Worm (Caenorhabditis elegans) whole organism, L2 larva: ENCODE data around the gene clec-78.

Experiments
- C34F6.9 ChIP-seq: fragments of 150-350 bp; optimal IDR thresholded peaks from 2 replicates; lab custom pipeline; 2014; ENCODE audit warnings: missing biosample characterization, missing genetic modification characterization
- R02D3.7 ChIP-seq: fragments of 150-350 bp; optimal IDR thresholded peaks from 2 replicates; lab custom pipeline; 2014; ENCODE audit warnings: missing biosample characterization, missing genetic modification characterization
- Y55F3AM.14 ChIP-seq: fragments of 200-800 bp; sonication (Bioruptor generic); optimal IDR thresholded peaks from 2 replicates; lab custom pipeline; 2018; ENCODE audit warnings: mild to moderate bottlenecking, missing genetic modification characterization, missing compliant biosample characterization
- ZK546.5 ChIP-seq: sonication (generic microtip); optimal IDR thresholded peaks from 2 replicates; lab custom pipeline; 2017; ENCODE audit warnings: missing biosample characterization, missing genetic modification characterization
- alr-1 ChIP-seq: fragments of 150-350 bp; optimal IDR thresholded peaks from 2 replicates; lab custom pipeline; 2014; ENCODE audit warnings: missing biosample characterization, missing genetic modification characterization
- aly-2 ChIP-seq: fragments of 150-350 bp; optimal IDR thresholded peaks from 2 replicates; lab custom pipeline; 2014; ENCODE audit warnings: missing biosample characterization, missing genetic modification characterization
- ama-1 ChIP-seq: fragments of 150-350 bp; optimal IDR thresholded peaks from 2 replicates; lab custom pipeline; 2018; ENCODE audit warnings: inconsistent platforms
- blmp-1 ChIP-seq: sonication (generic microtip); optimal IDR thresholded peaks from 2 replicates; lab custom pipeline; 2017; ENCODE audit warnings: missing genetic modification characterization, mild to moderate bottlenecking, missing compliant biosample characterization, antibody characterized with exemption, moderate library complexity; ENCODE audit not compliant: insufficient read depth
- ceh-16 ChIP-seq: fragments of 150-350 bp; optimal IDR thresholded peaks from 2 replicates; lab custom pipeline; 2014; ENCODE audit warnings: missing biosample characterization, missing genetic modification characterization
- ceh-82 ChIP-seq: fragments of 150-350 bp; optimal IDR thresholded peaks from 2 replicates; lab custom pipeline; 2014; ENCODE audit warnings: missing biosample characterization, missing genetic modification characterization
- crh-2 ChIP-seq: sonication (generic microtip); optimal IDR thresholded peaks from 2 replicates; lab custom pipeline; 2017; ENCODE audit warnings: missing biosample characterization, missing genetic modification characterization
- dmd-4 ChIP-seq: sonication (generic microtip); optimal IDR thresholded peaks from 2 replicates; lab custom pipeline; 2017; ENCODE audit warnings: missing biosample characterization, missing genetic modification characterization
- egl-27 ChIP-seq: sonication (generic microtip); optimal IDR thresholded peaks from 3 replicates; lab custom pipeline; 2017; ENCODE audit warnings: missing biosample characterization, missing genetic modification reagents, missing genetic modification characterization
- elt-1 ChIP-seq: fragments of 150-350 bp; optimal IDR thresholded peaks from 2 replicates; lab custom pipeline; 2014; ENCODE audit warnings: missing biosample characterization, missing genetic modification characterization
- elt-3 ChIP-seq: sonication (generic microtip); optimal IDR thresholded peaks from 2 replicates; lab custom pipeline; 2017; ENCODE audit warnings: missing biosample characterization, missing genetic modification characterization
- fos-1 ChIP-seq: fragments of 150-350 bp; optimal IDR thresholded peaks from 2 replicates; lab custom pipeline; 2014; ENCODE audit warnings: missing biosample characterization, missing genetic modification characterization
- gmeb-1 ChIP-seq: fragments of 150-350 bp; optimal IDR thresholded peaks from 2 replicates; lab custom pipeline; 2014; ENCODE audit warnings: missing biosample characterization, missing genetic modification characterization
- lin-11 ChIP-seq: fragments of 150-350 bp; sonication (generic microtip); optimal IDR thresholded peaks from 2 replicates; lab custom pipeline; 2014; ENCODE audit warnings: missing biosample characterization, missing genetic modification characterization, inconsistent platforms, mixed read lengths
- lin-13 ChIP-seq: fragments of 150-350 bp; optimal IDR thresholded peaks from 2 replicates; lab custom pipeline; 2014; ENCODE audit warnings: missing biosample characterization, missing genetic modification reagents, missing genetic modification characterization
- lin-39 ChIP-seq: fragments of 150-350 bp; optimal IDR thresholded peaks from 2 replicates; lab custom pipeline; 2014; ENCODE audit warnings: missing biosample characterization, missing genetic modification reagents, missing genetic modification characterization
- lsy-2 ChIP-seq, 2 experiments: fragments of 150-350 bp in 1 of 2; sonication (generic microtip) in 1 of 2; optimal IDR thresholded peaks; 2 replicates each; lab custom pipeline; 2014 to 2017; ENCODE audit warnings: missing biosample characterization in 2 of 2, missing genetic modification characterization in 2 of 2
- mab-5 ChIP-seq: fragments of 150-350 bp; optimal IDR thresholded peaks from 2 replicates; lab custom pipeline; 2014; ENCODE audit warnings: missing biosample characterization, missing genetic modification characterization
- mbf-1 ChIP-seq: sonication (generic microtip); optimal IDR thresholded peaks from 2 replicates; lab custom pipeline; 2017; ENCODE audit warnings: missing biosample characterization, missing genetic modification characterization
- mdl-1 ChIP-seq, 2 experiments: fragments of 150-350 bp in 1 of 2; sonication (generic microtip) in 1 of 2; optimal IDR thresholded peaks; 2 replicates each; lab custom pipeline; 2017; ENCODE audit warnings: missing biosample characterization in 2 of 2, missing genetic modification characterization in 2 of 2
- nhr-10 ChIP-seq: sonication (generic microtip); optimal IDR thresholded peaks from 2 replicates; lab custom pipeline; 2017; ENCODE audit warnings: missing biosample characterization, missing genetic modification characterization
- nhr-11 ChIP-seq: fragments of 150-350 bp; optimal IDR thresholded peaks from 2 replicates; lab custom pipeline; 2014; ENCODE audit warnings: missing biosample characterization, missing genetic modification characterization
- nhr-12 ChIP-seq: fragments of 150-350 bp; optimal IDR thresholded peaks from 2 replicates; lab custom pipeline; 2014; ENCODE audit warnings: missing biosample characterization, missing genetic modification characterization
- nhr-21 ChIP-seq: fragments of 150-350 bp; optimal IDR thresholded peaks from 2 replicates; lab custom pipeline; 2014; ENCODE audit warnings: missing biosample characterization, missing genetic modification characterization
- nhr-23 ChIP-seq: fragments of 150-350 bp; optimal IDR thresholded peaks from 2 replicates; lab custom pipeline; 2014; ENCODE audit warnings: missing biosample characterization, missing genetic modification reagents, missing genetic modification characterization
- nhr-237 ChIP-seq: fragments of 150-350 bp; optimal IDR thresholded peaks from 2 replicates; lab custom pipeline; 2014; ENCODE audit warnings: missing biosample characterization, missing genetic modification characterization
- nhr-25 ChIP-seq: fragments of 150-350 bp; sonication (generic microtip); optimal IDR thresholded peaks from 3 replicates; lab custom pipeline; 2014; ENCODE audit warnings: missing biosample characterization, missing genetic modification characterization
- nhr-6 ChIP-seq: fragments of 150-350 bp; optimal IDR thresholded peaks from 2 replicates; lab custom pipeline; 2014; ENCODE audit warnings: missing biosample characterization, missing genetic modification characterization
- nhr-77 ChIP-seq: fragments of 150-350 bp; optimal IDR thresholded peaks from 2 replicates; lab custom pipeline; 2014; ENCODE audit warnings: missing biosample characterization, missing genetic modification characterization
- sem-4 ChIP-seq: fragments of 150-350 bp; optimal IDR thresholded peaks from 2 replicates; lab custom pipeline; 2014; ENCODE audit warnings: missing biosample characterization, missing genetic modification reagents, missing genetic modification characterization
- skn-1 ChIP-seq: sonication (generic microtip); optimal IDR thresholded peaks from 2 replicates; lab custom pipeline; 2017; ENCODE audit warnings: missing biosample characterization, missing genetic modification characterization
- sma-3 ChIP-seq: sonication (generic microtip); optimal IDR thresholded peaks from 2 replicates; lab custom pipeline; 2016; ENCODE audit warnings: missing genetic modification reagents, missing genetic modification characterization, missing compliant biosample characterization
- sma-9 ChIP-seq, 2 experiments: fragments of 150-350 bp in 1 of 2; sonication (generic microtip) in 1 of 2; optimal IDR thresholded peaks; 2 replicates each; lab custom pipeline; 2014 to 2016; ENCODE audit warnings: missing genetic modification characterization in 2 of 2, mild to moderate bottlenecking in 1 of 2, missing biosample characterization in 1 of 2, missing compliant biosample characterization in 1 of 2, missing genetic modification reagents in 1 of 2, moderate library complexity in 1 of 2
- unc-39 ChIP-seq: fragments of 150-350 bp; optimal IDR thresholded peaks from 2 replicates; lab custom pipeline; 2014; ENCODE audit warnings: missing biosample characterization, missing genetic modification characterization
- unc-55 ChIP-seq: fragments of 150-350 bp; sonication (generic microtip); optimal IDR thresholded peaks from 3 replicates; lab custom pipeline; 2014; ENCODE audit warnings: missing biosample characterization, missing genetic modification reagents, missing genetic modification characterization
- unc-62 ChIP-seq: fragments of 150-350 bp; optimal IDR thresholded peaks from 2 replicates; lab custom pipeline; 2014; ENCODE audit warnings: missing biosample characterization, missing genetic modification reagents, missing genetic modification characterization
- zag-1 ChIP-seq: fragments of 150-350 bp; optimal IDR thresholded peaks from 2 replicates; lab custom pipeline; 2014; ENCODE audit warnings: missing biosample characterization, missing genetic modification characterization
- ztf-1 ChIP-seq: fragments of 200-800 bp; sonication (Bioruptor generic); conservative IDR thresholded peaks from 2 replicates; pipeline ENCODE4 v1.3.6; 2022; ENCODE audit warnings: missing genetic modification characterization, missing compliant biosample characterization
- ztf-11 ChIP-seq: sonication (generic microtip); optimal IDR thresholded peaks from 2 replicates; lab custom pipeline; 2017; ENCODE audit warnings: missing biosample characterization, missing genetic modification characterization
- ztf-4 ChIP-seq: fragments of 150-350 bp; optimal IDR thresholded peaks from 2 replicates; lab custom pipeline; 2014; ENCODE audit warnings: missing biosample characterization, missing genetic modification characterization

The clec-78 gene

DNA sequence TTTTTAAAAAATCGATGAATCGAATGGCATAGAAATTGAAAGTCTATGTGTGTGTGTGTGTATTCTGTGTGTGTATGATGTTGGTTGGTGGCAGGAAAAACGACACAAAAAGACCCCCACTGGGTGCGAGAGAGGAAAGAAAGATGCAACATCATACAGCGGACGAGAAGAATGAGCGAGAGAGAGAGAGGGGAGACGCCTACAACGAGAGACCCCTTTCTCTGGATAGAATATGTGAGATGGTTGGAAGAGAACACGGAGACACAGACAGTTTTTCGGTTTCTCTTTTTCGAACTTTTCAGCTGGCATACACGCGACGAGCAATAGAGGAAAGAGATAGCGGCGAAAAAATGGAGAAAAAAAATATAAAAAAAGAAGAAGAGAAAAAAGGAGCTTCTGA, 30.9 kb downstream of the clec-78 start (continued):
- TF ChIP-seq ztf-1 (no peak), nhr-21 (tag; lab: Kevin White, UChicago) (no peak), zag-1 (tag; lab: Kevin White, UChicago) (peak; percentile 73), R02D3.7 (tag; lab: Kevin White, UChicago) (no peak), dmd-4 (tag; lab: Kevin White, UChicago) (no peak), ztf-4 (tag; lab: Kevin White, UChicago) (no peak), lsy-2 (tag; optimal IDR thresholded peaks at IDR 0.05; lab: Kevin White, UChicago) (peak in 1 of 2 experiments; percentile 80), ztf-11 (tag; lab: Kevin White, UChicago) (no peak), C34F6.9 (peak; percentile 80), ceh-82 (tag; lab: Kevin White, UChicago) (no peak), nhr-11 (tag; lab: Kevin White, UChicago) (no peak), mdl-1 (tag; optimal IDR thresholded peaks at IDR 0.05; lab: Kevin White, UChicago) (peak; percentile 49 to 86), sma-3 (peak; percentile 25), nhr-23 (tag; lab: Kevin White, UChicago) (no peak), gmeb-1 (tag; lab: Kevin White, UChicago) (peak; percentile 25), nhr-10 (tag; lab: Kevin White, UChicago) (no peak)

DNA sequence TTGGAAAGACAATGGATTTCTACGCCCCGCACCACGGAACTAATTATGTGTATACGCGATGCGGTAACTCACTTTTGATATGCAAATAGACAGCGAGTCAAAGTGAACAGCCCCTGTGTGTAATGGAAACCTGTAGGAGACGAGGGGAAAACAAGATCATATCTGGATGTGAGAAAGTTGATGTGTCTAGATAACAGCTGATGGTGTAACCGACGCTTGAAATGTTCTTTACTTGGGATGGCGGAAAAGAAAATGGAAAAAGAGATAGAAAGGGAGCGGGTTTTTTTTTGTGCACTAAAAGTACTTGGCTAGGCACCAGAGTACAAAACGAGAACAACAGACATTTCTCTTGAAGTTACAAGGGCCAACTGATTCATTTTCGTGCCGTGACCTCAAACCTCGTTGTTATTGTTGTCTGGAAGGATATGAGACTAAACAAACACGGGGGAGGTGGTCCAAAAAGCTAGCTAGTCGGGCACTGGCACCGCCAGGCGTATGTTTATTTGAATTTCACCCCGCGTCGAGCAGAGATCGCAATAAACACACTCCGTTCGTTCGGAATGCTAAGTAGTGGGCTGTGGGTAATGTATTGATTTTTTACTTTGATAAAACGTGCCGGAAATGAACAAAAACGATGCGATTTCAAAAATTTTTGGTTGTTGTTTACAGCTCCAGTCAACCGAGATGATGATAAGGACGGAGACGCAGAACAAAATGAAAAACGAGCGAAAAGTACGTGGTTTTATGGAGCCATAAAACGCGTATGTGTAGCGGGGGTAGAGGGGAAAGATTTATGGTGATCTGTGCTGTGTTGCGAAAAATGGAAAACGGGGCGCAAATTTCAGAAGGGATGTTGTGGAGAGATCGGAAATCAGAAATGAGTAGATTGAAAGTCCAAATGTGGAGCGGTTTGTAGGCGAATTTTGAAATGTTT, 33.2 kb downstream of the clec-78 start:
- TF ChIP-seq sem-4 (tag; lab: Kevin White, UChicago) = peak; percentile 52
- no peak for TF ChIP-seq ZK546.5 (tag; lab: Kevin White, UChicago)
- peak; percentile 55 for TF ChIP-seq fos-1 (tag; lab: Kevin White, UChicago)
- no peak for TF ChIP-seq lsy-2 (tag; optimal IDR thresholded peaks at IDR 0.05; lab: Kevin White, UChicago)
- TF ChIP-seq sma-9 (GFP tag; optimal IDR thresholded peaks at IDR 0.05; lab: Kevin White, UChicago) = peak; percentile 56
- no peak for TF ChIP-seq sma-9 (tag; optimal IDR thresholded peaks at IDR 0.05; lab: Kevin White, UChicago)
- no peak for TF ChIP-seq ztf-4 (tag; lab: Kevin White, UChicago)
- TF ChIP-seq unc-55 (GFP tag; lab: Kevin White, UChicago) = peak; percentile 4
- TF ChIP-seq mab-5 (tag; lab: Kevin White, UChicago) = peak; percentile 83
- no peak for TF ChIP-seq nhr-12 (tag; lab: Kevin White, UChicago)
- peak; percentile 64 for TF ChIP-seq blmp-1
- no peak for TF ChIP-seq mdl-1 (tag; optimal IDR thresholded peaks at IDR 0.05; lab: Kevin White, UChicago)
- peak; percentile 70 for TF ChIP-seq crh-2 (tag; lab: Kevin White, UChicago)

DNA sequence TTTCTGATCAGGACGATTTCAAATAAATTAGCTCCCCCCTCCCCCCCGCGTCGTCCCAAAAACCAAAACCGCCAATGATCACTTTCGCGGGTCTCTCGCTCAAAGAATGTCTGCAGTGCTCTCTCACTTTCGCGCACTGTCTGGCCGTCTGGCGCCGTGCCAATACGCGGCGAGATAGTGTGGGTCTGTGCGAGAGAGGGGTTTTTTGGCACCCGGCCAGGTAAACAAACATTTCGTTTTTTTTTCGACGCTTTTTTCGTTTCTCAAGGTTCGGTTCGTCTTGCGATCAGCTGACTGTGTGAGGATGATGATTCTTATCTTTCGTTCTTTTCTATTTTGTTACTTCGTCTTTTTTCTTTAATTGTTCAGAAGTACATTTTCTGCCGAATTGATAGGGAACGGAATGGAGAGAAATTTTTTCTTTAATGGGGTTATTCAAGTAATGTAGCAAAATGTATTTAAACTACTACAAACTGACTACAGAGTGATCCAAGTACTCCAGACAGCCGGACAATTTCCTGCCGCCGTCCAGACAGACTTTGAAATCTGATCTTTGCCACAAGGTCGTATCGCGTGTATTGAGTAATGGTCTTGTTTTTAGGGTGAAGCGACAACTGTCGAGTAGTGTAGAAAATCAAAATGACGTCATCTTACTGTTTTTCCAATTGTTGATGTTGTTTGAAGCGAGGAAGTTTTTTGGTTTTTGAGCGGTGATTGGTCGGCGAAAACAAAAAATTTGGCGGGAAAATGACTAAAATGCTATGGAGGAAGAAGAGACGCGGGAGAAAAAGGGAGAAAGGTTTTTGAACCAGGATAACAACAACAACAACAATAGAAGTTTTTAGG, 35.5 kb downstream of the clec-78 start:
- TF ChIP-seq nhr-237 (tag; lab: Kevin White, UChicago) (no peak), ztf-4 (tag; lab: Kevin White, UChicago) (no peak), ceh-82 (tag; lab: Kevin White, UChicago) (no peak), lin-11 (tag; lab: Kevin White, UChicago) (no peak), sem-4 (tag; lab: Kevin White, UChicago) (peak; percentile 66), unc-39 (tag; lab: Kevin White, UChicago) (no peak), elt-1 (tag; lab: Kevin White, UChicago) (no peak), alr-1 (tag; lab: Kevin White, UChicago) (no peak), ama-1 (lab: Kevin White, UChicago) (no peak), Y55F3AM.14 (GFP tag; lab: Kevin White, UChicago) (peak; percentile 76), lin-13 (peak; percentile 27), lin-39 (tag; lab: Kevin White, UChicago) (no peak), nhr-6 (tag; lab: Kevin White, UChicago) (no peak), skn-1 (no peak), mbf-1 (tag; lab: Kevin White, UChicago) (no peak), elt-3 (no peak), ZK546.5 (tag; lab: Kevin White, UChicago) (no peak), ceh-16 (tag; lab: Kevin White, UChicago) (no peak), nhr-25 (tag; lab: Kevin White, UChicago) (peak; percentile 86), unc-62 (GFP tag; lab: Kevin White, UChicago) (no peak), egl-27 (tag; lab: Kevin White, UChicago) (peak; percentile 51), gmeb-1 (tag; lab: Kevin White, UChicago) (peak; percentile 68), R02D3.7 (tag; lab: Kevin White, UChicago) (no peak), nhr-12 (tag; lab: Kevin White, UChicago) (no peak), nhr-11 (tag; lab: Kevin White, UChicago) (no peak), sma-9 (GFP tag; optimal IDR thresholded peaks at IDR 0.05; lab: Kevin White, UChicago) (peak; percentile 94), sma-9 (tag; optimal IDR thresholded peaks at IDR 0.05; lab: Kevin White, UChicago) (no peak), sma-3 (peak; percentile 56), aly-2 (tag; lab: Kevin White, UChicago) (no peak), fos-1 (tag; lab: Kevin White, UChicago) (no peak), nhr-10 (tag; lab: Kevin White, UChicago) (peak; percentile 27), nhr-77 (tag; lab: Kevin White, UChicago) (no peak)
